Fruit fly (Drosophila melanogaster) whole organism, embryonic: ENCODE data around the gene Tbcd.

Source experiments
- Adf1 ChIP-seq: fragments of 200-800 bp; sonication (Bioruptor generic); IDR thresholded peaks from 2 replicates; pipeline ENCODE4 v1.3.6; 2022; ENCODE audit warnings: missing biosample characterization, missing genetic modification characterization
- Aef1 ChIP-seq: fragments of 200-800 bp; sonication (Bioruptor generic); IDR thresholded peaks from 3 replicates; pipeline ENCODE4 v1.3.6; 2022; ENCODE audit warnings: missing biosample characterization, missing genetic modification characterization
- Asciz ChIP-seq: fragments of 200-800 bp; sonication (Bioruptor generic); optimal IDR thresholded peaks from 2 replicates; lab custom pipeline; 2017; ENCODE audit warnings: missing biosample characterization, mild to moderate bottlenecking, missing genetic modification characterization, missing genetic modification reagents
- Atf-2 ChIP-seq: fragments of 200-800 bp; sonication (Bioruptor generic); optimal IDR thresholded peaks from 2 replicates; lab custom pipeline; 2016; ENCODE audit warnings: missing biosample characterization, missing genetic modification characterization
- Awh ChIP-seq: fragments of 200-800 bp; sonication (Bioruptor generic); IDR thresholded peaks from 2 replicates; pipeline ENCODE4, ENCODE4 v1.3.6; 2022; ENCODE audit warnings: missing biosample characterization, missing genetic modification characterization
- Bgb ChIP-seq: fragments of 200-800 bp; sonication (Bioruptor generic); IDR thresholded peaks from 2 replicates; pipeline ENCODE4 v1.3.6; 2022; ENCODE audit warnings: missing biosample characterization, missing genetic modification characterization; ENCODE audit not compliant: partially characterized antibody
- CG11560 ChIP-seq: fragments of 200-800 bp; sonication (Bioruptor generic); IDR thresholded peaks from 3 replicates; pipeline ENCODE4 v1.3.6; 2022; ENCODE audit warnings: missing biosample characterization, missing genetic modification characterization
- CG12769 ChIP-seq: fragments of 200-800 bp; sonication (Bioruptor generic); optimal IDR thresholded peaks from 2 replicates; lab custom pipeline; 2019; ENCODE audit warnings: missing biosample characterization, mild to moderate bottlenecking, missing genetic modification characterization, moderate library complexity
- CG13296 ChIP-seq: fragments of 200-800 bp; sonication (Bioruptor generic); optimal IDR thresholded peaks from 3 replicates; lab custom pipeline; 2018; ENCODE audit warnings: missing biosample characterization, mild to moderate bottlenecking, missing genetic modification characterization
- CG13775 ChIP-seq: fragments of 200-800 bp; sonication (Bioruptor generic); optimal IDR thresholded peaks from 3 replicates; lab custom pipeline; 2017; ENCODE audit warnings: missing biosample characterization, mild to moderate bottlenecking, missing genetic modification characterization
- CG1603 ChIP-seq: fragments of 200-800 bp; sonication (Bioruptor generic); optimal IDR thresholded peaks from 2 replicates; lab custom pipeline; 2019; ENCODE audit warnings: missing biosample characterization, mild to moderate bottlenecking, missing genetic modification characterization, moderate library complexity
- CG16779 ChIP-seq: fragments of 200-800 bp; sonication (Bioruptor generic); IDR thresholded peaks from 2 replicates; pipeline ENCODE4 v1.3.6; 2022; ENCODE audit warnings: missing biosample characterization, missing genetic modification characterization
- CG2712 ChIP-seq: fragments of 200-800 bp; optimal IDR thresholded peaks from 3 replicates; lab custom pipeline; 2019; ENCODE audit warnings: missing biosample characterization, mild to moderate bottlenecking, missing genetic modification characterization, moderate library complexity
- CG42726 ChIP-seq: fragments of 200-800 bp; sonication (Bioruptor generic); IDR thresholded peaks from 2 replicates; pipeline ENCODE4 v1.3.6; 2022; ENCODE audit warnings: missing biosample characterization, missing genetic modification characterization; ENCODE audit not compliant: partially characterized antibody
- CG4404 ChIP-seq: fragments of 200-800 bp; sonication (Bioruptor generic); IDR thresholded peaks from 2 replicates; pipeline ENCODE4 v1.3.6; 2022; ENCODE audit warnings: missing biosample characterization, missing genetic modification characterization
- CG7786 ChIP-seq: fragments of 200-800 bp; sonication (Bioruptor generic); optimal IDR thresholded peaks from 2 replicates; lab custom pipeline; 2016; ENCODE audit warnings: missing biosample characterization, missing genetic modification characterization
- CG8290 ChIP-seq, 3 experiments: fragments of 200-800 bp; sonication (Bioruptor generic); optimal IDR thresholded peaks; 2 replicates each; lab custom pipeline; 2016 to 2019; ENCODE audit warnings: missing biosample characterization in 3 of 3, missing genetic modification characterization in 3 of 3, mild to moderate bottlenecking in 2 of 3, moderate library complexity in 1 of 3
- CG8765 ChIP-seq: fragments of 200-800 bp; sonication (Bioruptor generic); IDR thresholded peaks from 2 replicates; pipeline ENCODE4 v1.3.6; 2022; ENCODE audit warnings: missing biosample characterization, missing genetic modification characterization
- ERR ChIP-seq: fragments of 200-800 bp; sonication (Bioruptor generic); optimal IDR thresholded peaks from 2 replicates; lab custom pipeline; 2016; ENCODE audit warnings: missing biosample characterization, missing genetic modification characterization
- Hr39 ChIP-seq: fragments of >200 bp; optimal IDR thresholded peaks from 2 replicates; lab custom pipeline; 2017
- Max ChIP-seq: fragments of 200-800 bp; sonication (Bioruptor generic); optimal IDR thresholded peaks from 2 replicates; lab custom pipeline; 2016; ENCODE audit warnings: missing biosample characterization, mild to moderate bottlenecking, missing genetic modification characterization
- Nf-YC ChIP-seq: fragments of 200-800 bp; optimal IDR thresholded peaks from 3 replicates; lab custom pipeline; 2019; ENCODE audit warnings: missing biosample characterization, mild to moderate bottlenecking, missing genetic modification characterization, moderate library complexity
- Oaz ChIP-seq: fragments of 200-800 bp; sonication (Bioruptor generic); IDR thresholded peaks from 2 replicates; pipeline ENCODE4 v1.3.6; 2022; ENCODE audit warnings: missing biosample characterization, missing genetic modification characterization
- Ravus ChIP-seq: fragments of 200-800 bp; sonication (Bioruptor generic); IDR thresholded peaks from 2 replicates; pipeline ENCODE4 v1.3.6; 2022; ENCODE audit warnings: missing biosample characterization, missing genetic modification characterization
- Sin3A ChIP-seq: fragments of >200 bp; optimal IDR thresholded peaks from 2 replicates; lab custom pipeline; 2018
- Xbp1 ChIP-seq: fragments of 200-800 bp; sonication (Bioruptor generic); optimal IDR thresholded peaks from 3 replicates; lab custom pipeline; 2016; ENCODE audit warnings: missing biosample characterization, mild to moderate bottlenecking, missing genetic modification characterization
- Xrp1 ChIP-seq: fragments of 200-800 bp; sonication (Bioruptor generic); IDR thresholded peaks from 2 replicates; pipeline ENCODE4 v1.3.6; 2022; ENCODE audit warnings: missing biosample characterization, missing genetic modification characterization
- YL-1 ChIP-seq: fragments of 200-800 bp; sonication (Bioruptor generic); optimal IDR thresholded peaks from 3 replicates; lab custom pipeline; 2017; ENCODE audit warnings: missing biosample characterization, mild to moderate bottlenecking, missing genetic modification characterization
- abd-A ChIP-seq: fragments of 200-800 bp; sonication (Bioruptor generic); optimal IDR thresholded peaks from 3 replicates; lab custom pipeline; 2019; ENCODE audit warnings: missing biosample characterization, mild to moderate bottlenecking, missing genetic modification characterization, moderate library complexity
- ac ChIP-seq: fragments of 200-800 bp; sonication (Bioruptor generic); optimal IDR thresholded peaks from 3 replicates; lab custom pipeline; 2017; ENCODE audit warnings: missing biosample characterization, mild to moderate bottlenecking, missing genetic modification characterization
- bcd ChIP-seq: fragments of 200-800 bp; sonication (Bioruptor generic); optimal IDR thresholded peaks from 2 replicates; lab custom pipeline; 2017; ENCODE audit warnings: missing biosample characterization, mild to moderate bottlenecking, missing genetic modification characterization
- bsh ChIP-seq, 2 experiments: fragments of 200-800 bp; sonication (Bioruptor generic); optimal IDR thresholded peaks; 2 replicates each; lab custom pipeline; 2017 to 2018; ENCODE audit warnings: mild to moderate bottlenecking in 2 of 2, missing biosample characterization in 2 of 2, missing genetic modification characterization in 2 of 2, moderate library complexity in 1 of 2
- chinmo ChIP-seq: fragments of 200-800 bp; sonication (Bioruptor generic); IDR thresholded peaks from 4 replicates; pipeline ENCODE4 v1.3.6; 2022; ENCODE audit warnings: missing biosample characterization, missing genetic modification characterization; ENCODE audit not compliant: partially characterized antibody
- chm ChIP-seq: fragments of 200-800 bp; sonication (Bioruptor generic); IDR thresholded peaks from 2 replicates; pipeline ENCODE4 v1.3.6; 2022; ENCODE audit warnings: missing biosample characterization, missing genetic modification characterization
- chn ChIP-seq: fragments of 200-800 bp; sonication (Bioruptor generic); optimal IDR thresholded peaks from 2 replicates; lab custom pipeline; 2016; ENCODE audit warnings: missing biosample characterization, missing genetic modification characterization
- dpn ChIP-seq, 2 experiments: fragments of 200-800 bp; sonication (Bioruptor generic); optimal IDR thresholded peaks; 3 replicates each; lab custom pipeline; 2016; ENCODE audit warnings: missing biosample characterization in 2 of 2, missing genetic modification characterization in 2 of 2
- eve ChIP-seq, 2 experiments: fragments of >200 bp; optimal IDR thresholded peaks; 2 replicates each; lab custom pipeline; 2017; ENCODE audit warnings: missing biosample characterization in 2 of 2, missing genetic modification characterization in 2 of 2
- exex ChIP-seq: fragments of 200-800 bp; sonication (Bioruptor generic); optimal IDR thresholded peaks from 4 replicates; lab custom pipeline; 2018; ENCODE audit warnings: missing biosample characterization, mild to moderate bottlenecking, missing genetic modification characterization, moderate library complexity
- grau ChIP-seq: fragments of 200-800 bp; optimal IDR thresholded peaks from 3 replicates; lab custom pipeline; 2019; ENCODE audit warnings: missing biosample characterization, mild to moderate bottlenecking, missing genetic modification characterization, moderate library complexity
- grn ChIP-seq: fragments of 200-800 bp; sonication (Bioruptor generic); optimal IDR thresholded peaks from 3 replicates; lab custom pipeline; 2017; ENCODE audit warnings: missing biosample characterization, missing genetic modification characterization
- lab ChIP-seq: fragments of 200-800 bp; sonication (Bioruptor generic); optimal IDR thresholded peaks from 3 replicates; lab custom pipeline; 2017; ENCODE audit warnings: missing biosample characterization, missing genetic modification characterization, mild to moderate bottlenecking, moderate library complexity, missing genetic modification reagents
- lilli ChIP-seq: fragments of 200-800 bp; sonication (Bioruptor generic); optimal IDR thresholded peaks from 3 replicates; lab custom pipeline; 2016; ENCODE audit warnings: missing biosample characterization, missing genetic modification characterization
- onecut ChIP-seq: fragments of 200-800 bp; sonication (Bioruptor generic); IDR thresholded peaks from 2 replicates; pipeline ENCODE4 v1.3.6; 2022; ENCODE audit warnings: missing biosample characterization, missing genetic modification characterization
- pnt ChIP-seq: fragments of 200-800 bp; sonication (Bioruptor generic); optimal IDR thresholded peaks from 3 replicates; lab custom pipeline; 2016; ENCODE audit warnings: missing biosample characterization, missing genetic modification characterization
- scrt ChIP-seq: fragments of 200-800 bp; sonication (Bioruptor generic); optimal IDR thresholded peaks from 2 replicates; lab custom pipeline; 2018; ENCODE audit warnings: missing biosample characterization, mild to moderate bottlenecking, missing genetic modification characterization, moderate library complexity
- sna ChIP-seq: fragments of 200-800 bp; sonication (Bioruptor generic); IDR thresholded peaks from 2 replicates; pipeline ENCODE4 v1.3.6; 2022; ENCODE audit warnings: missing biosample characterization, missing genetic modification characterization; ENCODE audit not compliant: partially characterized antibody
- ssp ChIP-seq: fragments of 200-800 bp; sonication (Bioruptor generic); IDR thresholded peaks from 2 replicates; pipeline ENCODE4 v1.3.6; 2022; ENCODE audit warnings: missing biosample characterization, missing genetic modification characterization
- tap ChIP-seq: fragments of 200-800 bp; optimal IDR thresholded peaks from 3 replicates; lab custom pipeline; 2019; ENCODE audit warnings: missing biosample characterization, mild to moderate bottlenecking, missing genetic modification characterization, moderate library complexity
- unpg ChIP-seq: fragments of 200-800 bp; sonication (Bioruptor generic); optimal IDR thresholded peaks from 3 replicates; lab custom pipeline; 2018; ENCODE audit warnings: missing biosample characterization, mild to moderate bottlenecking, missing genetic modification characterization, moderate library complexity
- zf30C ChIP-seq: fragments of 200-800 bp; sonication (Bioruptor generic); optimal IDR thresholded peaks from 3 replicates; lab custom pipeline; 2018; ENCODE audit warnings: missing biosample characterization, mild to moderate bottlenecking, missing genetic modification characterization

The Tbcd gene

DNA sequence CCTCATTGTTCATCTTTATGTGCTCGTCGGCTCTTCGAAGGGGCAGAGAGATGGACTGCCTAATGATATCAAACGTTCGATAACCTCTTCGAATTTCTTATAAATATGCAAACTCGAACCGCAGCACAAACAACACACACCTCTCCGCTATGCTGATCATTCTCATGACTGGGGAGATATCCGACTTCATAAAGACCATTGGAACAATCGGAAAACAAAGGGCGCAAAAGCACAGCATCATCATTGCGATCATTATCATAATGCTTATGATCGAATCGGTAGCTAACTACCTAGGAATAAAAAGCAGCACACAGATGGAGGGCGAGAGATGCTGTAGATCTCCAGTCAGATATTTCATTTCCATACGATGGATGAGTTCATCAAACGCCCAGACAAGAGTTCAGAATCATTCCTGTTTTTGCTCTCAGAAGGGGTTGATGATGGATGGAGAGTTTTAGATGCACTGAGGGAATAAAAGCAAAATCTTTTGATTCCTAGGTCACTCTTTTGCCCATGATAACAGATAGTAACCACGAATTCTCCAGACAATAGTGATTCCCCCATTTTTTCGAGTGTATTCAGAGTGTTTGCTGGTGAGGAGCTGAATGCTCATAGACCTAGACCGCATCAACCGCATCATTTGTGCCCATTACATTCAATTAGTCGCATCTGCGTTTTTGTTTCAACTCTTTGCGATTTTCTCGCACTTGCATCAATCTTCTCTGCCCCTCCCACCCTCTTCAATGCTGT lies 19.8 kb downstream of the Tbcd start (continued):
- TF ChIP-seq Bgb (GFP tag; lab: Robert Waterston, UW), result no peak
- no peak for TF ChIP-seq scrt
- no peak for TF ChIP-seq Adf1 (GFP tag; lab: Robert Waterston, UW)
- peak; percentile 82; the same call in 2 of the 4 replicates for TF ChIP-seq chinmo
- no peak for TF ChIP-seq CG42726 (GFP tag; lab: Robert Waterston, UW)
- no peak for TF ChIP-seq lilli (GFP tag; lab: Kevin White, UChicago)
- TF ChIP-seq lab (GFP tag; lab: Kevin White, UChicago), result peak; percentile 8
- peak in 1 of 2 experiments; percentile 33 for TF ChIP-seq eve (GFP tag; optimal IDR thresholded peaks at IDR 0.05; lab: Kevin White, UChicago)
- no peak for TF ChIP-seq exex
- peak; percentile 27 for TF ChIP-seq unpg (GFP tag; lab: Kevin White, UChicago)
- TF ChIP-seq Xrp1 (GFP tag; lab: Robert Waterston, UW), result peak; percentile 14; the same call in 1 of the 2 replicates
- TF ChIP-seq grn (GFP tag; lab: Kevin White, UChicago), result peak; percentile 97
- no peak for TF ChIP-seq Oaz (GFP tag; lab: Robert Waterston, UW)
- TF ChIP-seq tap (tag; lab: Kevin White, UChicago), result no peak
- TF ChIP-seq CG16779 (GFP tag; lab: Robert Waterston, UW), result no peak
- TF ChIP-seq bcd (GFP tag; lab: Kevin White, UChicago), result no peak
- TF ChIP-seq CG8290 (GFP tag; optimal IDR thresholded peaks at IDR 0.05; lab: Kevin White, UChicago), result no peak
- no peak for TF ChIP-seq CG8290 (tag; optimal IDR thresholded peaks at IDR 0.05; lab: Kevin White, UChicago)
- TF ChIP-seq Max (GFP tag; lab: Kevin White, UChicago), result no peak
- TF ChIP-seq Hr39 (lab: Kevin White, UChicago), result no peak
- TF ChIP-seq CG8765 (GFP tag; lab: Robert Waterston, UW), result no peak
- no peak for TF ChIP-seq CG11560 (tag; lab: Robert Waterston, UW)
- no peak for TF ChIP-seq CG4404 (GFP tag; lab: Robert Waterston, UW)
- no peak for TF ChIP-seq chm (GFP tag; lab: Robert Waterston, UW)
- no peak for TF ChIP-seq onecut (GFP tag; lab: Robert Waterston, UW)
- TF ChIP-seq zf30C (GFP tag; lab: Kevin White, UChicago), result peak; percentile 84
- no peak for TF ChIP-seq Sin3A (lab: Kevin White, UChicago)
- TF ChIP-seq Nf-YC (tag; lab: Kevin White, UChicago), result no peak
- no peak for TF ChIP-seq Asciz (GFP tag; lab: Kevin White, UChicago)
- TF ChIP-seq Awh (GFP tag; lab: Robert Waterston, UW), result 0 out of 2 replicates have a peak, but pooled peaks have one; percentile 41
- TF ChIP-seq CG13296 (GFP tag; lab: Kevin White, UChicago), result no peak
- TF ChIP-seq CG1603 (tag; lab: Kevin White, UChicago), result peak; percentile 43
- no peak for TF ChIP-seq YL-1 (GFP tag; lab: Kevin White, UChicago)
- TF ChIP-seq CG12769 (tag; lab: Kevin White, UChicago), result peak; percentile 66
- TF ChIP-seq pnt (GFP tag; lab: Kevin White, UChicago), result no peak
- TF ChIP-seq CG7786 (GFP tag; lab: Kevin White, UChicago), result no peak
- no peak for TF ChIP-seq Xbp1 (GFP tag; lab: Kevin White, UChicago)
- no peak for TF ChIP-seq dpn (GFP tag; optimal IDR thresholded peaks at IDR 0.05; lab: Kevin White, UChicago)
- peak in 1 of 2 experiments; percentile 14 for TF ChIP-seq bsh (GFP tag; optimal IDR thresholded peaks at IDR 0.05; lab: Kevin White, UChicago)
- TF ChIP-seq ERR, result no peak
- no peak for TF ChIP-seq grau (tag; lab: Kevin White, UChicago)
- no peak for TF ChIP-seq Ravus (GFP tag; lab: Robert Waterston, UW)
- TF ChIP-seq ac (GFP tag; lab: Kevin White, UChicago), result no peak
- peak; percentile 13 for TF ChIP-seq chn
- no peak for TF ChIP-seq ssp
- no peak for TF ChIP-seq Aef1 (GFP tag; lab: Robert Waterston, UW)
- peak; percentile 13 for TF ChIP-seq CG2712 (tag; lab: Kevin White, UChicago)
- TF ChIP-seq Atf-2 (GFP tag; lab: Kevin White, UChicago), result no peak
- TF ChIP-seq abd-A (tag; lab: Kevin White, UChicago), result peak; percentile 82
- no peak for TF ChIP-seq CG13775 (GFP tag; lab: Kevin White, UChicago)
- no peak for TF ChIP-seq sna (GFP tag; lab: Robert Waterston, UW)
